Worm (Caenorhabditis elegans) whole organism, L4 larva: Measurements from ENCODE around the gene B0281.3.

Experiments used
- D1046.2 ChIP-seq: fragments of 200-800 bp; sonication (Bioruptor generic); IDR thresholded peaks from 2 replicates; pipeline ENCODE4 v1.3.6; 2022; ENCODE audit warnings: missing genetic modification characterization, missing compliant biosample characterization
- F10B5.3 ChIP-seq: sonication (generic microtip); optimal IDR thresholded peaks from 2 replicates; lab custom pipeline; 2016; ENCODE audit warnings: mild to moderate bottlenecking, missing genetic modification characterization, missing compliant biosample characterization
- R02D3.7 ChIP-seq: fragments of 150-350 bp; sonication (generic microtip); optimal IDR thresholded peaks from 3 replicates; lab custom pipeline; 2014; ENCODE audit warnings: missing biosample characterization, missing genetic modification characterization
- Y105C5A.15 ChIP-seq: fragments of 200-800 bp; sonication (Bioruptor generic); IDR thresholded peaks from 2 replicates; pipeline ENCODE4 v1.3.6; 2022; ENCODE audit warnings: missing genetic modification characterization, missing compliant biosample characterization
- Y48G9A.11 ChIP-seq: fragments of 200-800 bp; sonication (Bioruptor generic); IDR thresholded peaks from 2 replicates; pipeline ENCODE4 v1.3.6; 2022; ENCODE audit warnings: missing genetic modification reagents, missing genetic modification characterization, missing compliant biosample characterization
- Y5F2A.4 ChIP-seq: fragments of 200-800 bp; sonication (Bioruptor generic); optimal IDR thresholded peaks from 2 replicates; lab custom pipeline; 2018; ENCODE audit warnings: mild to moderate bottlenecking, missing genetic modification characterization, missing compliant biosample characterization
- ZK546.5 ChIP-seq, 2 experiments: sonication (generic microtip); optimal IDR thresholded peaks; 2 replicates each; lab custom pipeline; 2017; ENCODE audit warnings: missing biosample characterization in 2 of 2, missing genetic modification characterization in 2 of 2
- aha-1 ChIP-seq: fragments of 150-350 bp; peaks from one replicate; lab custom pipeline; 2014; ENCODE audit warnings: missing biosample characterization, missing genetic modification characterization
- arid-1 ChIP-seq: fragments of 200-800 bp; sonication (Bioruptor generic); conservative IDR thresholded peaks from 2 replicates; pipeline ENCODE4 v1.3.6; 2022; ENCODE audit warnings: missing genetic modification reagents, missing genetic modification characterization, missing compliant biosample characterization
- attf-4 ChIP-seq: sonication (generic microtip); optimal IDR thresholded peaks from 3 replicates; lab custom pipeline; 2017; ENCODE audit warnings: missing biosample characterization, missing genetic modification characterization
- ceh-28 ChIP-seq: fragments of 150-350 bp; optimal IDR thresholded peaks from 2 replicates; lab custom pipeline; 2014; ENCODE audit warnings: missing biosample characterization, missing genetic modification reagents, missing genetic modification characterization
- ceh-32 ChIP-seq: sonication (generic microtip); optimal IDR thresholded peaks from 2 replicates; lab custom pipeline; 2016; ENCODE audit warnings: mild to moderate bottlenecking, missing genetic modification characterization, missing compliant biosample characterization; ENCODE audit not compliant: poor library complexity
- cey-2 ChIP-seq: sonication (generic microtip); optimal IDR thresholded peaks from 3 replicates; lab custom pipeline; 2017; ENCODE audit warnings: missing genetic modification characterization, mild to moderate bottlenecking, missing compliant biosample characterization, antibody characterized with exemption, borderline replicate concordance; ENCODE audit not compliant: insufficient read depth
- daf-19 ChIP-seq: fragments of 200-800 bp; sonication (Bioruptor generic); conservative IDR thresholded peaks from 2 replicates; pipeline ENCODE4 v1.3.6; 2022; ENCODE audit warnings: missing genetic modification characterization, missing compliant biosample characterization
- daf-8 ChIP-seq: fragments of 200-800 bp; sonication (Bioruptor generic); IDR thresholded peaks from 2 replicates; pipeline ENCODE4 v1.3.6; 2022; ENCODE audit warnings: missing genetic modification characterization, missing compliant biosample characterization
- dmd-6 ChIP-seq: fragments of 200-800 bp; sonication (Bioruptor generic); IDR thresholded peaks from 2 replicates; pipeline ENCODE4 v1.3.6; 2022; ENCODE audit warnings: missing genetic modification reagents, missing genetic modification characterization, missing compliant biosample characterization
- dmd-8 ChIP-seq: fragments of 200-800 bp; sonication (Bioruptor generic); IDR thresholded peaks from 2 replicates; pipeline ENCODE4 v1.3.6; 2022; ENCODE audit warnings: missing genetic modification characterization, missing compliant biosample characterization
- dve-1 ChIP-seq: sonication (generic microtip); optimal IDR thresholded peaks from 2 replicates; lab custom pipeline; 2017; ENCODE audit warnings: antibody characterized with exemption, mild to moderate bottlenecking, missing genetic modification characterization, missing compliant biosample characterization; ENCODE audit not compliant: insufficient read depth
- fkh-10 ChIP-seq: fragments of 150-350 bp; optimal IDR thresholded peaks from 2 replicates; lab custom pipeline; 2014; ENCODE audit warnings: missing biosample characterization, missing genetic modification reagents, missing genetic modification characterization
- gei-8 ChIP-seq: fragments of 200-800 bp; sonication (Bioruptor generic); optimal IDR thresholded peaks from 2 replicates; lab custom pipeline; 2018; ENCODE audit warnings: mild to moderate bottlenecking, missing genetic modification characterization, missing compliant biosample characterization
- hif-1 ChIP-seq, 2 experiments: sonication (generic microtip); optimal IDR thresholded peaks; 2 replicates each; lab custom pipeline; 2016 to 2017; ENCODE audit warnings: missing compliant biosample characterization in 2 of 2, missing genetic modification characterization in 2 of 2, missing genetic modification reagents in 2 of 2, missing genotype in 2 of 2, mild to moderate bottlenecking in 1 of 2
- hlh-11 ChIP-seq: fragments of 200-800 bp; sonication (Bioruptor generic); optimal IDR thresholded peaks from 2 replicates; lab custom pipeline; 2018; ENCODE audit warnings: mild to moderate bottlenecking, missing genetic modification characterization, missing compliant biosample characterization
- hlh-30 ChIP-seq: sonication (generic microtip); optimal IDR thresholded peaks from 2 replicates; lab custom pipeline; 2017; ENCODE audit warnings: antibody characterized with exemption, mild to moderate bottlenecking, missing genetic modification characterization, missing compliant biosample characterization; ENCODE audit not compliant: insufficient read depth
- jun-1 ChIP-seq: fragments of 150-350 bp; optimal IDR thresholded peaks from 2 replicates; lab custom pipeline; 2014; ENCODE audit warnings: missing biosample characterization, missing genetic modification reagents, missing genetic modification characterization
- lin-39 ChIP-seq: fragments of 150-350 bp; optimal IDR thresholded peaks from 2 replicates; lab custom pipeline; 2014; ENCODE audit warnings: missing biosample characterization, missing genetic modification reagents, missing genetic modification characterization
- lsy-2 ChIP-seq, 2 experiments: fragments of 150-350 bp in 1 of 2; sonication (generic microtip) in 1 of 2; optimal IDR thresholded peaks; 2 replicates each; lab custom pipeline; 2014 to 2017; ENCODE audit warnings: missing biosample characterization in 2 of 2, missing genetic modification characterization in 2 of 2
- madf-9 ChIP-seq: fragments of 200-800 bp; sonication (Bioruptor generic); conservative IDR thresholded peaks from 2 replicates; pipeline ENCODE4 v1.3.6; 2022; ENCODE audit warnings: missing genetic modification reagents, missing genetic modification characterization, missing compliant biosample characterization
- mdt-29 ChIP-seq: fragments of 200-800 bp; sonication (Bioruptor generic); IDR thresholded peaks from 2 replicates; pipeline ENCODE4 v1.3.6; 2022; ENCODE audit warnings: missing genetic modification reagents, missing genetic modification characterization, missing compliant biosample characterization
- mep-1 ChIP-seq: fragments of 150-350 bp; sonication (generic microtip); optimal IDR thresholded peaks from 3 replicates; lab custom pipeline; 2014; ENCODE audit warnings: missing biosample characterization, missing genetic modification characterization
- mxl-3 ChIP-seq: fragments of 200-800 bp; sonication (Bioruptor generic); optimal IDR thresholded peaks from 2 replicates; lab custom pipeline; 2018; ENCODE audit warnings: mild to moderate bottlenecking, missing genetic modification characterization, missing compliant biosample characterization
- nhr-10 ChIP-seq: fragments of 150-350 bp; optimal IDR thresholded peaks from 2 replicates; lab custom pipeline; 2014; ENCODE audit warnings: missing biosample characterization, missing genetic modification characterization
- nhr-111 ChIP-seq: fragments of 200-800 bp; sonication (Bioruptor generic); optimal IDR thresholded peaks from 2 replicates; lab custom pipeline; 2018; ENCODE audit warnings: mild to moderate bottlenecking, missing genetic modification characterization, missing compliant biosample characterization
- nhr-28 ChIP-seq: fragments of 150-350 bp; optimal IDR thresholded peaks from 2 replicates; lab custom pipeline; 2014; ENCODE audit warnings: missing biosample characterization, missing genetic modification characterization
- nhr-6 ChIP-seq: fragments of 150-350 bp; optimal IDR thresholded peaks from 2 replicates; lab custom pipeline; 2014; ENCODE audit warnings: missing biosample characterization, missing genetic modification characterization
- nhr-76 ChIP-seq: fragments of 150-350 bp; optimal IDR thresholded peaks from 2 replicates; lab custom pipeline; 2014; ENCODE audit warnings: missing biosample characterization, missing genetic modification characterization
- nhr-77 ChIP-seq: fragments of 150-350 bp; optimal IDR thresholded peaks from 2 replicates; lab custom pipeline; 2014; ENCODE audit warnings: missing biosample characterization, missing genetic modification characterization
- php-3 ChIP-seq: fragments of 200-800 bp; sonication (Bioruptor generic); IDR thresholded peaks from 2 replicates; pipeline ENCODE4 v1.3.6; 2022; ENCODE audit warnings: missing genetic modification reagents, missing genetic modification characterization, missing compliant biosample characterization
- pqm-1 ChIP-seq: sonication (generic microtip); optimal IDR thresholded peaks from 2 replicates; lab custom pipeline; 2017; ENCODE audit warnings: missing biosample characterization, missing genetic modification characterization
- tag-97 ChIP-seq: fragments of 200-800 bp; sonication (Bioruptor generic); IDR thresholded peaks from 2 replicates; pipeline ENCODE4 v1.3.6; 2022; ENCODE audit warnings: missing genetic modification characterization, missing compliant biosample characterization
- unc-130 ChIP-seq: sonication (generic microtip); optimal IDR thresholded peaks from 2 replicates; lab custom pipeline; 2016; ENCODE audit warnings: missing genetic modification reagents, missing genetic modification characterization, missing compliant biosample characterization
- unc-39 ChIP-seq: sonication (generic microtip); optimal IDR thresholded peaks from 2 replicates; lab custom pipeline; 2017; ENCODE audit warnings: missing biosample characterization, missing genetic modification characterization
- unc-62 ChIP-seq, 3 experiments: fragments of 150-350 bp in 1 of 3; sonication (generic microtip); optimal IDR thresholded peaks in 2 of 3; peaks in 1 of 3; 1 replicate in 1 of 3; 2 replicates in 2 of 3; lab custom pipeline; 2014 to 2017; ENCODE audit warnings: missing biosample characterization in 3 of 3, missing genetic modification characterization in 3 of 3, missing genetic modification reagents in 3 of 3, missing genotype in 1 of 3
- vab-7 ChIP-seq: fragments of 200-800 bp; sonication (Bioruptor generic); IDR thresholded peaks from 2 replicates; pipeline ENCODE4 v1.3.6; 2022; ENCODE audit warnings: missing genetic modification reagents, missing genetic modification characterization, missing compliant biosample characterization
- zag-1 ChIP-seq: fragments of 150-350 bp; optimal IDR thresholded peaks from 2 replicates; lab custom pipeline; 2014; ENCODE audit warnings: missing biosample characterization, missing genetic modification characterization
- ztf-11 ChIP-seq: fragments of 150-350 bp; optimal IDR thresholded peaks from 2 replicates; lab custom pipeline; 2014; ENCODE audit warnings: missing biosample characterization, missing genetic modification characterization

The B0281.3 gene

ce11 chrII:2312747-2313146 is 5.9 kb downstream of the B0281.3 start, which contains the start of the genes trim-21 and B0281.1:
Gene trim-21 (minus strand): TSS chrII:2312847.
Gene B0281.1 (plus strand): TSS chrII:2313067.
- TF ChIP-seq mxl-3 (GFP tag; lab: Kevin White, UChicago) (no peak), ZK546.5 (tag; optimal IDR thresholded peaks at IDR 0.05; lab: Kevin White, UChicago) (no peak), lsy-2 (tag; optimal IDR thresholded peaks at IDR 0.05; lab: Kevin White, UChicago) (no peak), vab-7 (no peak), gei-8 (GFP tag; lab: Kevin White, UChicago) (no peak), ztf-11 (tag; lab: Kevin White, UChicago) (no peak), unc-39 (tag; lab: Kevin White, UChicago) (no peak), madf-9 (GFP tag; lab: Robert Waterston, UW) (no peak), nhr-76 (tag; lab: Kevin White, UChicago) (no peak), mdt-29 (GFP tag; lab: Robert Waterston, UW) (no peak), attf-4 (tag; lab: Kevin White, UChicago) (no peak), arid-1 (GFP tag; lab: Robert Waterston, UW) (no peak)

ce11 chrII:2317883-2318357 is 11.1 kb downstream of the B0281.3 start, which contains the start of the genes ZK1240.5 and ZK1240.9:
Gene ZK1240.5 (minus strand): TSS chrII:2317933.
Gene ZK1240.9 (plus strand): TSS chrII:2318189.
- TF ChIP-seq Y5F2A.4 (GFP tag; lab: Kevin White, UChicago) (no peak), nhr-76 (tag; lab: Kevin White, UChicago) (no peak), hlh-30 (tag; lab: Kevin White, UChicago) (no peak), Y48G9A.11 (GFP tag; lab: Robert Waterston, UW) (no peak), madf-9 (GFP tag; lab: Robert Waterston, UW) (no peak), dve-1 (tag; lab: Kevin White, UChicago) (no peak), nhr-10 (tag; lab: Kevin White, UChicago) (no peak), fkh-10 (GFP tag; lab: Kevin White, UChicago) (no peak), cey-2 (tag; lab: Kevin White, UChicago) (no peak), F10B5.3 (tag; lab: Kevin White, UChicago) (no peak), nhr-77 (tag; lab: Kevin White, UChicago) (no peak), hif-1 (tag; optimal IDR thresholded peaks at IDR 0.05; lab: Kevin White, UChicago) (no peak), daf-19 (GFP tag; lab: Robert Waterston, UW) (no peak), attf-4 (tag; lab: Kevin White, UChicago) (no peak), zag-1 (tag; lab: Kevin White, UChicago) (no peak), pqm-1 (tag; lab: Kevin White, UChicago) (peak; percentile 76), nhr-28 (tag; lab: Kevin White, UChicago) (peak; percentile 26), R02D3.7 (tag; lab: Kevin White, UChicago) (no peak), nhr-6 (tag; lab: Kevin White, UChicago) (no peak), dmd-8 (no peak), hlh-11 (tag; lab: Kevin White, UChicago) (no peak), mdt-29 (GFP tag; lab: Robert Waterston, UW) (no peak), dmd-6 (0 out of 2 replicates have a peak, but pooled peaks have one; percentile 14), aha-1 (tag; lab: Kevin White, UChicago) (peak; percentile 22), php-3 (GFP tag; lab: Robert Waterston, UW) (peak; percentile 9; the same call in 1 of the 2 replicates), ceh-32 (tag; lab: Kevin White, UChicago) (no peak), tag-97 (no peak), unc-62 (GFP tag; optimal IDR thresholded peaks at IDR 0.05 in 1 of 2; lab: Kevin White, UChicago) (peak in 1 of 2 experiments; percentile 72), unc-62 (tag; optimal IDR thresholded peaks at IDR 0.05; lab: Kevin White, UChicago) (no peak), nhr-111 (no peak), lin-39 (no peak), D1046.2 (GFP tag; lab: Robert Waterston, UW) (no peak), unc-130 (no peak), ceh-28 (tag; lab: Kevin White, UChicago) (no peak), jun-1 (tag; lab: Kevin White, UChicago) (no peak), Y105C5A.15 (GFP tag; lab: Robert Waterston, UW) (no peak), daf-8 (GFP tag; lab: Robert Waterston, UW) (no peak), mep-1 (tag; lab: Kevin White, UChicago) (no peak), arid-1 (GFP tag; lab: Robert Waterston, UW) (no peak)
